Worm (Caenorhabditis elegans) whole organism, young adult: Measurements from ENCODE around the gene nhr-88.
"Not testable (repeated sequence)": the region's sequence is repeated elsewhere in the genome, so short reads cannot be mapped to it uniquely, and the experiment has no call there.

Experiments used
- B0019.2 ChIP-seq: fragments of 200-800 bp; sonication (Bioruptor generic); conservative IDR thresholded peaks from 2 replicates; pipeline ENCODE4 v1.3.6; 2022; ENCODE audit warnings: missing genetic modification reagents, missing genetic modification characterization, missing compliant biosample characterization
- B0261.1 ChIP-seq: sonication (generic microtip); optimal IDR thresholded peaks from 2 replicates; lab custom pipeline; 2016; ENCODE audit warnings: mild to moderate bottlenecking, missing genetic modification characterization, moderate library complexity, missing compliant biosample characterization
- B0336.3 ChIP-seq: fragments of 200-800 bp; sonication (Bioruptor generic); IDR thresholded peaks from 2 replicates; pipeline ENCODE4 v1.3.6; 2022; ENCODE audit warnings: missing genetic modification characterization, missing compliant biosample characterization
- F23B12.7 ChIP-seq: sonication (generic microtip); optimal IDR thresholded peaks from 2 replicates; lab custom pipeline; 2017; ENCODE audit warnings: missing genetic modification characterization, mild to moderate bottlenecking, missing compliant biosample characterization, antibody characterized with exemption, moderate library complexity; ENCODE audit not compliant: insufficient read depth
- F39B2.1 ChIP-seq: fragments of 200-800 bp; sonication (Bioruptor generic); IDR thresholded peaks from 2 replicates; pipeline ENCODE4 v1.3.6; 2022; ENCODE audit warnings: missing genetic modification reagents, missing genetic modification characterization, missing compliant biosample characterization
- F52B5.7 ChIP-seq: sonication (generic microtip); optimal IDR thresholded peaks from 2 replicates; lab custom pipeline; 2016; ENCODE audit warnings: mild to moderate bottlenecking, missing genetic modification characterization, missing compliant biosample characterization
- F57C9.4 ChIP-seq: sonication (generic microtip); optimal IDR thresholded peaks from 2 replicates; lab custom pipeline; 2017; ENCODE audit warnings: mild to moderate bottlenecking, missing genetic modification characterization, missing compliant biosample characterization
- K11D2.4 ChIP-seq: fragments of 200-800 bp; sonication (Bioruptor generic); IDR thresholded peaks from 2 replicates; pipeline ENCODE4 v1.3.6; 2022; ENCODE audit warnings: missing genetic modification reagents, missing genetic modification characterization, missing compliant biosample characterization
- T07F8.4 ChIP-seq: sonication (generic microtip); optimal IDR thresholded peaks from 2 replicates; lab custom pipeline; 2016; ENCODE audit warnings: mild to moderate bottlenecking, missing genetic modification characterization, moderate library complexity, missing compliant biosample characterization
- Y67H2A.10 ChIP-seq: fragments of 200-800 bp; sonication (Bioruptor generic); conservative IDR thresholded peaks from 2 replicates; pipeline ENCODE4 v1.3.6; 2022; ENCODE audit warnings: missing genetic modification reagents, missing genetic modification characterization, missing compliant biosample characterization
- Y95B8A.8 ChIP-seq: fragments of 200-800 bp; sonication (Bioruptor generic); IDR thresholded peaks from 2 replicates; pipeline ENCODE4 v1.3.6; 2022; ENCODE audit warnings: missing genetic modification reagents, missing genetic modification characterization, missing compliant biosample characterization
- atf-7 ChIP-seq: sonication (generic microtip); optimal IDR thresholded peaks from 2 replicates; lab custom pipeline; 2017; ENCODE audit warnings: mild to moderate bottlenecking, missing genetic modification characterization, missing compliant biosample characterization
- athp-1 ChIP-seq: sonication (generic microtip); optimal IDR thresholded peaks from 2 replicates; lab custom pipeline; 2017; ENCODE audit warnings: mild to moderate bottlenecking, missing genetic modification characterization, missing compliant biosample characterization
- attf-5 ChIP-seq: fragments of 200-800 bp; sonication (Bioruptor generic); optimal IDR thresholded peaks from 2 replicates; lab custom pipeline; 2018; ENCODE audit warnings: mild to moderate bottlenecking, missing genetic modification characterization, missing compliant biosample characterization
- cebp-1 ChIP-seq, 2 experiments: fragments of 200-800 bp in 1 of 2; sonication (Bioruptor generic) in 1 of 2; sonication (generic microtip) in 1 of 2; IDR thresholded peaks in 1 of 2; optimal IDR thresholded peaks in 1 of 2; 2 replicates each; pipeline versions ENCODE4 v1.3.6 to Lab custom; 2017 to 2022; ENCODE audit warnings: missing compliant biosample characterization in 2 of 2, missing genetic modification characterization in 2 of 2, mild to moderate bottlenecking in 1 of 2, missing genetic modification reagents in 1 of 2, moderate library complexity in 1 of 2
- cebp-2 ChIP-seq: fragments of 200-800 bp; sonication (Bioruptor generic); IDR thresholded peaks from 2 replicates; pipeline ENCODE4 v1.3.6; 2022; ENCODE audit warnings: missing genetic modification characterization, missing compliant biosample characterization
- dox-1 ChIP-seq: fragments of 200-800 bp; sonication (Bioruptor generic); IDR thresholded peaks from 2 replicates; pipeline ENCODE4 v1.3.6; 2022; ENCODE audit warnings: missing genetic modification reagents, missing genetic modification characterization, missing compliant biosample characterization
- efl-1 ChIP-seq: fragments of 150-350 bp; optimal IDR thresholded peaks from 2 replicates; lab custom pipeline; 2014; ENCODE audit warnings: missing biosample characterization, missing genetic modification reagents, missing genetic modification characterization
- egl-18 ChIP-seq: fragments of 200-800 bp; sonication (Bioruptor generic); IDR thresholded peaks from 2 replicates; pipeline ENCODE4 v1.3.6; 2022; ENCODE audit warnings: missing genetic modification reagents, missing genetic modification characterization, missing compliant biosample characterization
- gei-17 ChIP-seq: fragments of 200-800 bp; sonication (Bioruptor generic); optimal IDR thresholded peaks from 2 replicates; lab custom pipeline; 2018; ENCODE audit warnings: mild to moderate bottlenecking, missing genetic modification characterization, missing compliant biosample characterization
- hlh-12 ChIP-seq: sonication (generic microtip); optimal IDR thresholded peaks from 2 replicates; lab custom pipeline; 2016; ENCODE audit warnings: missing genetic modification characterization, missing compliant biosample characterization
- hlh-26 ChIP-seq: fragments of 200-800 bp; sonication (Bioruptor generic); conservative IDR thresholded peaks from 2 replicates; pipeline ENCODE4 v1.3.6; 2022; ENCODE audit warnings: missing genetic modification reagents, missing genetic modification characterization, missing compliant biosample characterization
- hmg-1.2 ChIP-seq: fragments of 200-800 bp; sonication (Bioruptor generic); IDR thresholded peaks from 2 replicates; pipeline ENCODE4 v1.3.6; 2022; ENCODE audit warnings: missing genetic modification reagents, missing genetic modification characterization, missing compliant biosample characterization
- lin-40 ChIP-seq: sonication (generic microtip); optimal IDR thresholded peaks from 2 replicates; lab custom pipeline; 2016; ENCODE audit warnings: missing genetic modification characterization, mild to moderate bottlenecking, missing compliant biosample characterization, missing genotype, missing genetic modification reagents
- madf-6 ChIP-seq: fragments of 200-800 bp; sonication (Bioruptor generic); IDR thresholded peaks from 2 replicates; pipeline ENCODE4 v1.3.6; 2022; ENCODE audit warnings: missing genetic modification reagents, missing genetic modification characterization, missing compliant biosample characterization
- mcd-1 ChIP-seq: fragments of 200-800 bp; sonication (Bioruptor generic); IDR thresholded peaks from 2 replicates; pipeline ENCODE4 v1.3.6; 2022; ENCODE audit warnings: missing genetic modification reagents, missing genetic modification characterization, missing compliant biosample characterization
- mel-28 ChIP-seq: sonication (generic microtip); optimal IDR thresholded peaks from 2 replicates; lab custom pipeline; 2016; ENCODE audit warnings: borderline replicate concordance, mild to moderate bottlenecking, missing genetic modification characterization, missing compliant biosample characterization
- mxl-1 ChIP-seq: sonication (generic microtip); optimal IDR thresholded peaks from 2 replicates; lab custom pipeline; 2016; ENCODE audit warnings: missing genetic modification characterization, missing compliant biosample characterization
- rcor-1 ChIP-seq: fragments of 200-800 bp; sonication (Bioruptor generic); IDR thresholded peaks from 2 replicates; pipeline ENCODE4 v1.3.6; 2022; ENCODE audit warnings: missing genetic modification reagents, missing genetic modification characterization, missing compliant biosample characterization
- rpc-1 ChIP-seq, 2 experiments: fragments of 150-350 bp in 1 of 2; sonication (generic microtip) in 1 of 2; optimal IDR thresholded peaks; 2 replicates each; lab custom pipeline; 2014 to 2018; ENCODE audit warnings: missing biosample characterization in 1 of 2, missing genetic modification characterization in 1 of 2, missing genetic modification reagents in 1 of 2, missing genotype in 1 of 2
- snpc-4 ChIP-seq, 5 experiments: fragments of 150-350 bp in 1 of 5; sonication (generic microtip) in 4 of 5; optimal IDR thresholded peaks; 2 replicates each; lab custom pipeline; 2014 to 2018; ENCODE audit warnings: missing genetic modification characterization in 5 of 5, missing biosample characterization in 3 of 5, antibody characterized with exemption in 2 of 5, mild to moderate bottlenecking in 2 of 5, missing compliant biosample characterization in 2 of 5, missing genotype in 2 of 5, moderate library complexity in 2 of 5, missing genetic modification reagents in 1 of 5
- tbp1 ChIP-seq: fragments of 200-800 bp; sonication (Bioruptor generic); optimal IDR thresholded peaks from 2 replicates; lab custom pipeline; 2018; ENCODE audit warnings: mild to moderate bottlenecking, missing genetic modification characterization, missing compliant biosample characterization
- zfh-2 ChIP-seq: fragments of 200-800 bp; sonication (Bioruptor generic); conservative IDR thresholded peaks from 2 replicates; pipeline ENCODE4 v1.3.6; 2022; ENCODE audit warnings: missing genetic modification reagents, missing genetic modification characterization, missing compliant biosample characterization
- ztf-18 ChIP-seq: sonication (generic microtip); optimal IDR thresholded peaks from 2 replicates; lab custom pipeline; 2016; ENCODE audit warnings: missing genotype, mild to moderate bottlenecking, missing genetic modification characterization, missing compliant biosample characterization
- ztf-25 ChIP-seq: fragments of 200-800 bp; sonication (Bioruptor generic); IDR thresholded peaks from 2 replicates; pipeline ENCODE4 v1.3.6; 2022; ENCODE audit warnings: missing genetic modification reagents, missing genetic modification characterization, missing compliant biosample characterization
- ztf-26 ChIP-seq: sonication (generic microtip); optimal IDR thresholded peaks from 2 replicates; lab custom pipeline; 2017; ENCODE audit warnings: missing genetic modification characterization, missing compliant biosample characterization
- ztf-6 ChIP-seq: fragments of 200-800 bp; sonication (Bioruptor generic); IDR thresholded peaks from 2 replicates; pipeline ENCODE4 v1.3.6; 2022; ENCODE audit warnings: missing genetic modification reagents, missing genetic modification characterization, missing compliant biosample characterization

nhr-88 gene

DNA sequence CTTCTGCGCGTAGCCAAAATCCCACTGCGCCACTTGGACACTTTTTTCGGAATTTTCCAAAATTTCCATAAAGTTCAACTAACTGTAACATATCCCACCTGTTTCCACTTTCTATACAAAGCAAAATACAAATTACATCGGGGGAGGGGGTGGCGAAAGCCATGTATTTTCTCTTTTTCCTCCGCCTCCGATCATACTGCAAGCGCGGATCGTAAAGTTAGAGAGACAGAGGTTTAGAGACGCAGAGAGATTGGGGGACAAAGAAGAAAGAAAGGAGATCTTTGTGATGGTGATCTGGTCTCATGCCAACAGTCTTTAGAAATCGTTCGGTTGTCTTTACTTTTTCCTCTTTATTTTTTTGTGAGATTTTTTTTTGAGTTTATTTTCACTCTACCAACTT is 51.8 kb downstream of the nhr-88 start:
- no peak for TF ChIP-seq egl-18
- no peak for TF ChIP-seq B0336.3 (GFP tag; lab: Robert Waterston, UW)
- TF ChIP-seq T07F8.4 (tag; lab: Kevin White, UChicago), result no peak
- no peak for TF ChIP-seq cebp-2 (GFP tag; lab: Robert Waterston, UW)
- TF ChIP-seq hlh-26 (GFP tag; lab: Robert Waterston, UW), result no peak
- no peak for TF ChIP-seq attf-5 (GFP tag; lab: Kevin White, UChicago)
- no peak for TF ChIP-seq F39B2.1 (GFP tag; lab: Robert Waterston, UW)
- no peak for TF ChIP-seq F52B5.7 (tag; lab: Kevin White, UChicago)
- TF ChIP-seq cebp-1 (GFP tag; IDR thresholded peaks at IDR 0.05; lab: Robert Waterston, UW), result no peak
- TF ChIP-seq cebp-1 (tag; optimal IDR thresholded peaks at IDR 0.05; lab: Kevin White, UChicago), result no peak
- no peak for TF ChIP-seq zfh-2
- TF ChIP-seq madf-6 (GFP tag; lab: Robert Waterston, UW), result no peak

DNA sequence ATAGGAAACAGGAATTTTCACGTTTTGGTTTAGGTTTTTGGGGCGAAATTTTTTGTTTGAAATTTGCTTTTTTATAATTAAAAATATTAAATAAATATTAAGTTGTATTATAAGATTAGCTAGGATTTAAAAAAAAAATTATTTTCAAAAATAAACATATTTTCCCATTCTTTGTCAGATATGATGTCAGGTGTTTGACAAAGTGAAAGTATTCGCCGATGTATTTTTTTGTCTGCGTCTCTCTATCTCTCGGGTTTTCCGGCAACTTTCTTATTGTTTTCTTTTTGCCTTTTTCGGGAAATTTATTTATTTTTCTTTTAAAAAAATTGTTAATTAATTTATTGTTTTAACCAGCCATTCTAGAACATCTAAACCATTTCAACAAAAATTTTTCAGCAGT is 54.0 kb downstream of the nhr-88 start:
- TF ChIP-seq ztf-25 (GFP tag; lab: Robert Waterston, UW) (no peak), Y67H2A.10 (GFP tag; lab: Robert Waterston, UW) (no peak), athp-1 (tag; lab: Kevin White, UChicago) (no peak), K11D2.4 (GFP tag; lab: Robert Waterston, UW) (no peak), mcd-1 (no peak)

DNA sequence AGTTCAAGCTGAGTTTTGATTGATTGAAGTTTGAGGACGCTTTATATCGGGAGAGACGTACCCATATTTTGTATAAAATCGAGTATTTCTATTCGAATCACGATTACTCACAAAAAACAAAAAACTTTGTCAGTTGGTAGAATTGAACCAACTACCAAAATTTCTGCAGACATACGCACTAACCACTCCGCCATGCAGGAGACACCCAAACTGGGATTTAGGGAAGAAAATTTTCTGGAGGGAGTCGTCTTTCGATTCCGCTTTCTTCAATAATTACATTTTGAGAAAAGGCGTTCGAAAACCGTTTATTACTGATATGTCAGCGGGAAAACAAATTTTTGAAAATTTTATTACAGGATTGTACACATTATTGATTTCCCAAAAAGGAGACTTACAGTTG is 54.9 kb downstream of the nhr-88 start:
- TF ChIP-seq madf-6 (GFP tag; lab: Robert Waterston, UW) (peak; percentile 61; the same call in 1 of the 2 replicates), snpc-4 (tag; optimal IDR thresholded peaks at IDR 0.05; lab: Kevin White, UChicago) (peak in 2 of 4 experiments; percentile 39 to 66), rcor-1 (GFP tag; lab: Robert Waterston, UW) (peak; percentile 37; the same call in 1 of the 2 replicates), rpc-1 (optimal IDR thresholded peaks at IDR 0.05; lab: Kevin White, UChicago) (peak; percentile 26), rpc-1 (tag; optimal IDR thresholded peaks at IDR 0.05; lab: Kevin White, UChicago) (peak; percentile 52), tbp1 (peak; percentile 84), B0261.1 (tag; lab: Kevin White, UChicago) (peak; percentile 66), hmg-1.2 (GFP tag; lab: Robert Waterston, UW) (peak; percentile 31; the same call in 1 of the 2 replicates), dox-1 (GFP tag; lab: Robert Waterston, UW) (0 out of 2 replicates have a peak, but pooled peaks have one; percentile 31)
- TF ChIP-seq snpc-4 (GFP tag; optimal IDR thresholded peaks at IDR 0.05; lab: Kevin White, UChicago), result not testable (repeated sequence)

DNA sequence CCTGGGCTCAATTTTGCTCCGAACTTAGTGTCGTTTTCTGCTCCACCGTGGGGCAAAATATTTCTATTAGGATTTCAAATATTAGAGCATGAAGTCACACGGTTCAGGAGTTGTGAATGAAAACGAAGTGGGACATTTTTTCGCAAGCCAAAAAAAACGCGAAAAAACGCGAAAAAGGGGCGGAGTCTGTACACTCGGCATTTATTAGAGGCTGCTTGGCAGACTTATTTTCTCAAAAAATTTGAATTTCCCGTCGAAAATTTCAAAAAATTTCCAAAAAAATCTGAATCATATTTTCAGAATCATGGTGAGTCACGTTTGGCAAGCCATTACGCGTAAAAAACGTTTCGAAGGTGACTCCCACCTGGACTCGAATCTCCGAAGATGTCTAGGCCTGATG is 56.0 kb downstream of the nhr-88 start, which contains the start of gene B0454.6:
B0454.6 (plus strand) TSS at position 301 of the 400 bp plus-strand sequence.
- TF ChIP-seq hlh-12, atf-7, F57C9.4 (tag; lab: Kevin White, UChicago): not testable (repeated sequence)

DNA sequence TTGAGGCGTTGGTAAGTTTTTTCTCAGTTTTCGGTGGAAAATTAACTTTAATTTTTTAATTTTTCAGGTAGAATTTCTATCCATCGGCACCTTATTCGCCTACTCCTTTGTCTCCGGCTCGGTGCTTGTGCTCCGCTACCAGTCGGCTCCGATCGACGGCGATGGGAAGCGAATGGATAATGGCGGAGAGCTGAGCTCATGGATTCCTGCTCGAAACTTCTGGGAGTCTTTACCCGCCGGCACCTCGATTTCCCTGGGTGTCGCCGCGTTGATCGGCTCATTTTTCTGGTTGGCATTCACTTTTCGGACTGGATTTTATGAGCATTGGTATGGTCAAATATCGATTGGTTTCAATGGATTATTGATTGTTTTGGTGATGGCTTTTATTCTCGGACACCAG is 58.5 kb downstream of the nhr-88 start:
- no peak for TF ChIP-seq ztf-6 (GFP tag; lab: Robert Waterston, UW)
- peak; percentile 68 for TF ChIP-seq zfh-2
- TF ChIP-seq athp-1 (tag; lab: Kevin White, UChicago), result no peak

DNA sequence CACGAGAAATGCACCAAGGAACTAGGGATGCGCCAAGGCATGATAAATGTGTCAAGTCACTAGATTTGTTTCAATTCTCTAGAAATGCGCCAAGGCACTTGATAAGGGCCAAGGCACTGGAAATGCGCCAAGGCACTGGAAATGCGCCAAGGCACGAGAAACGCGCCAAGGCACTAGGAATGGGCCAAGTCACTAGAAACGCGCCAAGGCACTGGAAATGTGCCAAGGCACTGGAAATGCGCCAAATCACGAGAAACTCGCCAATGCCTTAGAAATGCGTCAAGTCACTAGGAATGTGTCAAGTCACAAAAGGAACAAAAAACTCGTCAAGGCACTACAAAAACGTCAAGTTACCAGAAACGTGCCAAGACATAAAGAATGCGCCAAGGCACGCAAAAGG is 59.9 kb downstream of the nhr-88 start:
- TF ChIP-seq gei-17 (GFP tag; lab: Kevin White, UChicago) (peak; percentile 9), ztf-18 (tag; lab: Kevin White, UChicago) (peak; percentile 89), cebp-1 (GFP tag; IDR thresholded peaks at IDR 0.05; lab: Robert Waterston, UW) (no peak), cebp-1 (tag; optimal IDR thresholded peaks at IDR 0.05; lab: Kevin White, UChicago) (peak; percentile 9), efl-1 (GFP tag; lab: Kevin White, UChicago) (no peak), ztf-26 (peak; percentile 80), Y95B8A.8 (GFP tag; lab: Robert Waterston, UW) (0 out of 2 replicates have a peak, but pooled peaks have one; percentile 14), lin-40 (tag; lab: Kevin White, UChicago) (peak; percentile 30), B0019.2 (no peak), cebp-2 (GFP tag; lab: Robert Waterston, UW) (no peak), attf-5 (GFP tag; lab: Kevin White, UChicago) (peak; percentile 5), mxl-1 (no peak), Y67H2A.10 (GFP tag; lab: Robert Waterston, UW) (no peak), mcd-1 (peak; percentile 41), mel-28 (tag; lab: Kevin White, UChicago) (no peak), F57C9.4 (tag; lab: Kevin White, UChicago) (no peak), F23B12.7 (tag; lab: Kevin White, UChicago) (no peak), ztf-25 (GFP tag; lab: Robert Waterston, UW) (no peak)
